Worm (Caenorhabditis elegans): Measurements from ENCODE around the gene Y82E9BL.5.
A peak's percentile ranks its signal among the peaks of the same experiment; 100 is the strongest.

Y82E9BL.5 gene

DNA sequence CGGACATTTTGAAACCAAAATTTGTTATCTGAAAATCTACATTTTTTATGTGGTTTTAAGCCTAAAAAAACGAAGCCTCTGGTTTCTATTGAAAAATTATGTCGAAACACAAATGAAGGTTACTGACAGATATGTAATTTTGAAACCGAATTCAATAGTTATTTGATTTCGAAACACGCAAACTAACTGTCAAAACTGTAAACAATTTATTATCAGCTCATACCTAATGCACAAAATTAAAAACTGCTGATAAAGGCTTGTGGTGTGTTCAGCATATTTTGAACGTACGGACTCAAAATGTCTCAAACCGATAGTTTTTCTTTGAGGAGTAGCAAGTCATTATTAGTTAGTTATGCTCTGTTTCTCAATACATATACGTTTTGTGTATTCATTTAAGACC, 5.0 kb downstream of the Y82E9BL.5 start, which contains the start of gene fbxa-26:
Gene fbxa-26, minus strand, starts transcription at position 35 of the 400 bp plus-strand sequence.
- peak; percentile 55 for TF ChIP-seq nhr-80 (tag; optimal IDR thresholded peaks at IDR 0.05)
- peak; percentile 55; the same call in 1 of the 2 replicates for TF ChIP-seq cebp-1 (GFP tag; IDR thresholded peaks at IDR 0.05)
- TF ChIP-seq cebp-1 (tag; optimal IDR thresholded peaks at IDR 0.05): peak; percentile 70
- no peak for TF ChIP-seq B0261.1 (tag; optimal IDR thresholded peaks at IDR 0.05)
- TF ChIP-seq madf-6 (GFP tag; IDR thresholded peaks at IDR 0.05): no peak
- TF ChIP-seq lir-1 (GFP tag; conservative IDR thresholded peaks at IDR 0.05): no peak
- no peak for TF ChIP-seq B0336.3 (GFP tag; IDR thresholded peaks at IDR 0.05)
- no peak for TF ChIP-seq C06A6.2 (GFP tag; conservative IDR thresholded peaks at IDR 0.05)
- no peak for TF ChIP-seq unc-130 (GFP tag; optimal IDR thresholded peaks at IDR 0.05)
- no peak for TF ChIP-seq snpc-3.4 (tag; optimal IDR thresholded peaks at IDR 0.05)
- no peak for TF ChIP-seq snpc-1.3 (tag; optimal IDR thresholded peaks at IDR 0.05; ENCODE audit: insufficient read depth)
- TF ChIP-seq F57A8.1 (GFP tag; optimal IDR thresholded peaks at IDR 0.05): no peak
- peak; percentile 0 for TF ChIP-seq unc-62 (GFP tag; optimal IDR thresholded peaks at IDR 0.05)
- no peak for TF ChIP-seq rec-8 (tag; optimal IDR thresholded peaks at IDR 0.05)

DNA sequence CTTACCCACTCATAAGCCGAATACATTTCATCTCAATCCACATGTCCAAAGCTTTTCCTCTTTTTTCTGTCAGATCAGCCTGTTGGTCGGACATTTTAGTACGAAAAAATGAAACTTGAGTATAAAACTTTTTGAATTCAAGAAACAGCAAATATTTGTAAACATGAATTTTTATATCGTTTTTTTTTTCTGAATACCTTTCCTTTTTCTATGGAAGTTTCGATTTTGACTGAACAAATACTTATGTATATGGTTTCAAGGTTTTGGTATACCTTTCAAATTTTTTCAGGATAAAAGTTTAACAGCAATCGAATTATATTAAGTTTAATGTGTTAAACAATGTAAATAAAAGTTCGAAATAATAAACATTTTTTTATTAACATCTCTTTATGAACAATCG, 7.2 kb downstream of the Y82E9BL.5 start, which contains the start of gene fbxa-5:
Gene fbxa-5, minus strand, starts transcription at position 101 of the 400 bp plus-strand sequence.
- TF ChIP-seq ccch-3 (GFP tag; optimal IDR thresholded peaks at IDR 0.05): no peak
- no peak for TF ChIP-seq snpc-4 (GFP tag; optimal IDR thresholded peaks at IDR 0.05)
- no peak for TF ChIP-seq snpc-4 (tag; optimal IDR thresholded peaks at IDR 0.05)
- TF ChIP-seq pbrm-1 (GFP tag; IDR thresholded peaks at IDR 0.05): no peak
- no peak for TF ChIP-seq tlf-1 (GFP tag; optimal IDR thresholded peaks at IDR 0.05)
- no peak for TF ChIP-seq dpl-1 (GFP tag; optimal IDR thresholded peaks at IDR 0.05)
- no peak for TF ChIP-seq B0035.1 (tag; optimal IDR thresholded peaks at IDR 0.05)
- TF ChIP-seq lir-1 (GFP tag; conservative IDR thresholded peaks at IDR 0.05): no peak
- TF ChIP-seq ztf-28 (GFP tag; IDR thresholded peaks at IDR 0.05): no peak
- TF ChIP-seq dpff-1 (tag; optimal IDR thresholded peaks at IDR 0.05): no peak
- TF ChIP-seq ceh-79 (tag; optimal IDR thresholded peaks at IDR 0.05): no peak
- TF ChIP-seq akir-1 (GFP tag; optimal IDR thresholded peaks at IDR 0.05): no peak
- no peak for TF ChIP-seq Y95B8A.8 (GFP tag; IDR thresholded peaks at IDR 0.05)

DNA sequence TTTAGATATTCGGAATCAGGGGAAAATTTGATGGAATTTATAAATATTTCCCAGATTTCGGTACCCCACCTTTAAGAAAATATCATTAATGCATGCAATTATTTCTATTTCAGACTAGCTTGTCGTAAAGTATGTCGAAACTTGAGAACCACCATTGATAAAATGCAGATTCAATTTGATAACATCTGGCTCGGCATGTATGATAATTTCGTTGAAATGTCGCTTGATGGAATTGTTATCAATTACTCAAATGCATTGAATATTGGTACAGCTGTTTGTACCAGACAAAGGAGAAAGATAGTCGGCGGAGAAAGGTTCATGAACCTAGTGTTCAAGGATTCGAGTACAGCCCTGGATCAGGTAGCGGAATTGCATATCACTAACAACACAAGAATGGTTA, 15.5 kb downstream of the Y82E9BL.5 start, which contains the start of gene Y82E9BL.19:
Gene Y82E9BL.19, plus strand, starts transcription at position 123 of the 400 bp plus-strand sequence.
- TF ChIP-seq pbrm-1 (GFP tag; IDR thresholded peaks at IDR 0.05): 0 out of 2 replicates have a peak, but pooled peaks have one; percentile 8
- peak; percentile 59 for TF ChIP-seq nhr-80 (tag; optimal IDR thresholded peaks at IDR 0.05)
- TF ChIP-seq F55B11.4 (tag; optimal IDR thresholded peaks at IDR 0.05; ENCODE audit: borderline replicate concordance, insufficient read depth): no peak

DNA sequence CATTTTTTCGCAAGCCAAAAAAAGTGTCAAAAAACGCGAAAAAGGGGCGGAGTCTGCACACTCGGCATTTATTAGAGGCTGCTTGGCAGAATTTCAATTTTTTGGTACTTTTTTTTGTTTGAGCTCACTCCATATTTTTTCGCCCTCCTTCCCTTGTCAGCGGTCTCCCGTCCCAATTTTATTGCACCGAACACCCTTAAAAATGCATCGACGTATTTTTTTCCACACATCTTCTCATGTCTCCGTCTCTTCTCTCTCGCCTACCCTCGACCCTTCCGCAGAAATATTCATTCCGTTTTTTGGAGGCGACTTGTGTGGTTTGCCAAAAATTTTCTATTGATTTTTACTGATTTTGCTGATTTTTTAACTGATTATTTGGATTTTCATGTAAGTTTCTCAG, 20.9 kb downstream of the Y82E9BL.5 start, which contains the start of gene Y82E9BL.18:
Gene Y82E9BL.18, plus strand, starts transcription at position 301 of the 400 bp plus-strand sequence.
- TF ChIP-seq K12H6.12 (tag; optimal IDR thresholded peaks at IDR 0.05) (no peak), attf-6 (GFP tag; IDR thresholded peaks at IDR 0.05) (no peak), lir-1 (GFP tag; conservative IDR thresholded peaks at IDR 0.05) (no peak), nhr-179 (tag; optimal IDR thresholded peaks at IDR 0.05) (no peak)

DNA sequence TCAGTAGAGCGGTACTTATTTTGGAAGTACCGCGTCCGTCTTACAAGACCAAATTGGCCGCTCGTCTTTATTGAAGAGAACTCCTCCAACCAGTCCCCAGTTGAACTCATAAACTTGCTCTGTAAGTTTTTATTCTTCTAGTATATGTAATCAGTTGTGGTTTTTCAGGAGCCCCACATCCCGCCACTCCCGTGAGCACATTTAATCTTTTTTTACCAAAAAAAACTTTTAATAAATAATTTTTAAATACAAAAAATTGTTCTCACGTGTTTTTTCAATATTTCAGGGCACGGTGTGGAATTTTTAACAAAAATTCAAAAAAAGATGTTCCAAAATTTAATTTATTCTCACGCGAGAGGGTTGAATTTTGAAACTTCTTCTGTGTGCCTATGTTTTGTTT, 22.9 kb downstream of the Y82E9BL.5 start, which contains the start of gene fbxa-14:
Gene fbxa-14, minus strand, starts transcription at position 101 of the 400 bp plus-strand sequence.
- no peak for TF ChIP-seq hrde-1 (tag; optimal IDR thresholded peaks at IDR 0.05; ENCODE audit: borderline replicate concordance)
- TF ChIP-seq atf-7 (tag; optimal IDR thresholded peaks at IDR 0.05): no peak
- no peak for TF ChIP-seq T26A5.8 (tag; optimal IDR thresholded peaks at IDR 0.05)
- no peak for TF ChIP-seq nhr-120 (GFP tag; IDR thresholded peaks at IDR 0.05)
- no peak for TF ChIP-seq madf-10 (tag; optimal IDR thresholded peaks at IDR 0.05)
- no peak for TF ChIP-seq him-1 (tag; optimal IDR thresholded peaks at IDR 0.05)
- no peak for TF ChIP-seq ztf-3 (GFP tag; optimal IDR thresholded peaks at IDR 0.05)

Data from whole organism, young adult.